Worm (Caenorhabditis elegans): ENCODE results near the gene ltd-1.

The ltd-1 gene

DNA sequence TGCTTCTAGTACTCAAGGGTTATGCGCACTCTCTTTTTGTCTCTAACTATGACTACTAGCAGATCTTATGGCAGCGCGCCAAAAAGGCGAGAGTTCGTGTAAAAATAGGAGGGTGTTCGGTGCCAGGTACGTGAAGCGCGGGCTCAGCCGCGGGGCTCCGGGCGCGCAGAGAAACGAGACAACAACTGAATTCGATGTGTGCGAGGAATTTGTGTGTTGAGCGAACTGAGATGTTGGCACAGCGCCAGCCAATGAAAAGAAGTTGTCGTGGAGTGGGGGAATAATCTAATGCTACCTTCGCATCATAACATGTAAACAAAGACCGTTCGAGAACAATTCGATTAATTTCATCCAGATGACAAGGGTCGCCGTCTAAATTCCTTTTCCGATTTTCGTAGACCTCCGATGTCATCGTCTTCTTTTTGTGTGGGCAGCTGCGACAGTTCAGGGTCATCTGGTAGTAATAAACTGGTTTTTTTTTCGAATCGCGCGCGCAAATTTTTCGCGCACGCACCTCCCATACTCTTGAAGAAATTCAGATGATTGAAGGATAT is 38.9 kb upstream of the ltd-1 start (continued):
- no peak for TF ChIP-seq unc-130 (GFP tag; optimal IDR thresholded peaks at IDR 0.05)
- TF ChIP-seq nhr-102 (tag; optimal IDR thresholded peaks at IDR 0.05) = peak; percentile 9
- TF ChIP-seq nhr-42 (GFP tag; IDR thresholded peaks at IDR 0.05) = peak; percentile 57
- no peak for TF ChIP-seq nhr-6 (tag; optimal IDR thresholded peaks at IDR 0.05)
- peak; percentile 49 for TF ChIP-seq hlh-11 (tag; optimal IDR thresholded peaks at IDR 0.05)
- no peak for TF ChIP-seq arid-1 (GFP tag; conservative IDR thresholded peaks at IDR 0.05)
- TF ChIP-seq dmd-8 (GFP tag; IDR thresholded peaks at IDR 0.05) = no peak
- no peak for TF ChIP-seq F44E2.7 (GFP tag; IDR thresholded peaks at IDR 0.05)
- peak; percentile 80 for TF ChIP-seq egl-43 (GFP tag; IDR thresholded peaks at IDR 0.05)
- no peak for TF ChIP-seq nhr-111 (GFP tag; optimal IDR thresholded peaks at IDR 0.05)
- no peak for TF ChIP-seq Y105C5A.15 (GFP tag; IDR thresholded peaks at IDR 0.05)
- no peak for TF ChIP-seq lir-3 (tag; optimal IDR thresholded peaks at IDR 0.05)
- no peak for TF ChIP-seq ZK546.5 (tag; optimal IDR thresholded peaks at IDR 0.05)
- no peak for TF ChIP-seq zip-11 (GFP tag; IDR thresholded peaks at IDR 0.05)
- TF ChIP-seq mdt-29 (GFP tag; IDR thresholded peaks at IDR 0.05) = no peak
- TF ChIP-seq ceh-28 (tag; optimal IDR thresholded peaks at IDR 0.05) = no peak
- TF ChIP-seq Y75B8A.6 (GFP tag; IDR thresholded peaks at IDR 0.05) = no peak
- peak; percentile 16 for TF ChIP-seq nhr-77 (tag; optimal IDR thresholded peaks at IDR 0.05)
- no peak for TF ChIP-seq nhr-28 (tag; optimal IDR thresholded peaks at IDR 0.05)
- peak; percentile 24 for TF ChIP-seq dve-1 (tag; optimal IDR thresholded peaks at IDR 0.05; ENCODE audit: insufficient read depth)
- TF ChIP-seq nhr-48 (tag; optimal IDR thresholded peaks at IDR 0.05) = no peak
- TF ChIP-seq madf-9 (GFP tag; conservative IDR thresholded peaks at IDR 0.05) = no peak
- TF ChIP-seq spr-3 (GFP tag; optimal IDR thresholded peaks at IDR 0.05) = no peak
- no peak for TF ChIP-seq daf-19 (GFP tag; conservative IDR thresholded peaks at IDR 0.05)
- peak; percentile 25 for TF ChIP-seq mep-1 (tag; optimal IDR thresholded peaks at IDR 0.05)
- TF ChIP-seq lin-13 (GFP tag; optimal IDR thresholded peaks at IDR 0.05) = no peak
- TF ChIP-seq zfp-3 (GFP tag; conservative IDR thresholded peaks at IDR 0.05) = no peak
- TF ChIP-seq dmd-9 (GFP tag; IDR thresholded peaks at IDR 0.05) = no peak
- TF ChIP-seq F10B5.3 (tag; optimal IDR thresholded peaks at IDR 0.05) = no peak
- no peak for TF ChIP-seq ces-1 (GFP tag; optimal IDR thresholded peaks at IDR 0.05)
- TF ChIP-seq Y5F2A.4 (GFP tag; optimal IDR thresholded peaks at IDR 0.05) = no peak
- no peak for TF ChIP-seq php-3 (GFP tag; IDR thresholded peaks at IDR 0.05)
- peak; percentile 39; the same call in 1 of the 2 replicates for TF ChIP-seq ceh-20 (GFP tag; IDR thresholded peaks at IDR 0.05)
- no peak for TF ChIP-seq snpc-1.2 (GFP tag; IDR thresholded peaks at IDR 0.05)
- TF ChIP-seq mxl-2 (GFP tag; conservative IDR thresholded peaks at IDR 0.05) = 0 out of 2 replicates have a peak, but pooled peaks have one; percentile 15
- peak in 1 of 2 experiments; percentile 43 for TF ChIP-seq daf-16 (GFP tag; optimal IDR thresholded peaks at IDR 0.05)
- TF ChIP-seq daf-16 (tag; optimal IDR thresholded peaks at IDR 0.05) = no peak
- TF ChIP-seq lin-39 (tag; optimal IDR thresholded peaks at IDR 0.05) = no peak
- no peak for TF ChIP-seq gei-8 (GFP tag; optimal IDR thresholded peaks at IDR 0.05)
- 0 out of 2 replicates have a peak, but pooled peaks have one; percentile 57 for TF ChIP-seq D1046.2 (GFP tag; IDR thresholded peaks at IDR 0.05)
- TF ChIP-seq Y48G9A.11 (GFP tag; IDR thresholded peaks at IDR 0.05) = no peak
- no peak for TF ChIP-seq unc-39 (tag; optimal IDR thresholded peaks at IDR 0.05)
- TF ChIP-seq madf-5 (GFP tag; IDR thresholded peaks at IDR 0.05) = no peak
- TF ChIP-seq vab-7 (GFP tag; IDR thresholded peaks at IDR 0.05) = no peak
- peak; percentile 69 for TF ChIP-seq set-16 (GFP tag; IDR thresholded peaks at IDR 0.05)
- TF ChIP-seq ceh-32 (tag; optimal IDR thresholded peaks at IDR 0.05; ENCODE audit: poor library complexity) = no peak
- TF ChIP-seq nhr-25 (tag; optimal IDR thresholded peaks at IDR 0.05; ENCODE audit: borderline replicate concordance, insufficient read depth) = peak; percentile 42
- TF ChIP-seq sdz-12 (GFP tag; optimal IDR thresholded peaks at IDR 0.05) = no peak
- TF ChIP-seq T20F7.1 (GFP tag; optimal IDR thresholded peaks at IDR 0.05) = no peak
- TF ChIP-seq dmd-6 (GFP tag; IDR thresholded peaks at IDR 0.05) = no peak
- TF ChIP-seq nhr-237 (tag; optimal IDR thresholded peaks at IDR 0.05) = no peak
